Fruit fly (Drosophila melanogaster) whole organism, embryonic: ENCODE results near the gene PH4alphaSG2.

Source experiments
- Asciz ChIP-seq: fragments of 200-800 bp; sonication (Bioruptor generic); optimal IDR thresholded peaks from 2 replicates; lab custom pipeline; 2017; ENCODE audit warnings: missing biosample characterization, mild to moderate bottlenecking, missing genetic modification characterization, missing genetic modification reagents
- Atf6 ChIP-seq: fragments of 200-800 bp; sonication (Bioruptor generic); IDR thresholded peaks from 2 replicates; pipeline ENCODE4 v1.3.6; 2022; ENCODE audit warnings: missing biosample characterization, missing genetic modification characterization
- BEAF-32 ChIP-seq: fragments of 200-800 bp; sonication (Bioruptor generic); optimal IDR thresholded peaks from 3 replicates; lab custom pipeline; 2017; ENCODE audit warnings: missing biosample characterization, missing genetic modification characterization, mild to moderate bottlenecking, moderate library complexity, missing genetic modification reagents
- CG10267 ChIP-seq: fragments of 200-800 bp; sonication (Bioruptor generic); optimal IDR thresholded peaks from 2 replicates; lab custom pipeline; 2018; ENCODE audit warnings: missing biosample characterization, mild to moderate bottlenecking, missing genetic modification characterization, moderate library complexity
- CG11695 ChIP-seq: fragments of 200-800 bp; sonication (Bioruptor generic); IDR thresholded peaks from 3 replicates; pipeline ENCODE4 v1.3.6; 2022; ENCODE audit warnings: missing biosample characterization, missing genetic modification characterization
- CG11696 ChIP-seq: fragments of 200-800 bp; sonication (Bioruptor generic); IDR thresholded peaks from 2 replicates; pipeline ENCODE4 v1.3.6; 2022; ENCODE audit warnings: missing biosample characterization, missing genetic modification characterization
- CG12071 ChIP-seq: fragments of 200-800 bp; sonication (Bioruptor generic); optimal IDR thresholded peaks from 3 replicates; lab custom pipeline; 2018; ENCODE audit warnings: missing biosample characterization, mild to moderate bottlenecking, missing genetic modification characterization
- CG13123 ChIP-seq: fragments of 200-800 bp; sonication (Bioruptor generic); optimal IDR thresholded peaks from 2 replicates; lab custom pipeline; 2016; ENCODE audit warnings: missing biosample characterization, missing genetic modification characterization
- CG13296 ChIP-seq: fragments of 200-800 bp; sonication (Bioruptor generic); optimal IDR thresholded peaks from 3 replicates; lab custom pipeline; 2018; ENCODE audit warnings: missing biosample characterization, mild to moderate bottlenecking, missing genetic modification characterization
- CG13894 ChIP-seq: fragments of 200-800 bp; sonication (Bioruptor generic); optimal IDR thresholded peaks from 3 replicates; lab custom pipeline; 2018; ENCODE audit warnings: missing biosample characterization, mild to moderate bottlenecking, missing genetic modification characterization, moderate library complexity
- CG14050 ChIP-seq: fragments of 200-800 bp; sonication (Bioruptor generic); IDR thresholded peaks from 3 replicates; pipeline ENCODE4 v1.3.6; 2022; ENCODE audit warnings: missing biosample characterization, missing genetic modification characterization
- CG17829 ChIP-seq: fragments of 200-800 bp; optimal IDR thresholded peaks from 2 replicates; lab custom pipeline; 2019; ENCODE audit warnings: missing biosample characterization, mild to moderate bottlenecking, missing genetic modification characterization, moderate library complexity
- CG34422 ChIP-seq: fragments of 200-800 bp; sonication (Bioruptor generic); IDR thresholded peaks from 3 replicates; pipeline ENCODE4 v1.3.6; 2022; ENCODE audit warnings: missing biosample characterization, missing genetic modification characterization
- CG4820 ChIP-seq: fragments of 200-800 bp; sonication (Bioruptor generic); optimal IDR thresholded peaks from 3 replicates; lab custom pipeline; 2016; ENCODE audit warnings: missing biosample characterization, missing genetic modification characterization
- CG5245 ChIP-seq: fragments of 200-800 bp; sonication (Bioruptor generic); optimal IDR thresholded peaks from 3 replicates; lab custom pipeline; 2016; ENCODE audit warnings: missing biosample characterization, missing genetic modification characterization
- CG6813 ChIP-seq: fragments of 200-800 bp; sonication (Bioruptor generic); optimal IDR thresholded peaks from 2 replicates; lab custom pipeline; 2017; ENCODE audit warnings: missing biosample characterization, missing genetic modification characterization, mild to moderate bottlenecking, moderate library complexity, missing genetic modification reagents
- CHES-1-like ChIP-seq: fragments of 200-800 bp; sonication (Bioruptor generic); optimal IDR thresholded peaks from 2 replicates; lab custom pipeline; 2016; ENCODE audit warnings: missing biosample characterization, missing genetic modification characterization
- Ets97D ChIP-seq: fragments of 200-800 bp; sonication (Bioruptor generic); optimal IDR thresholded peaks from 3 replicates; lab custom pipeline; 2016; ENCODE audit warnings: missing biosample characterization, missing genetic modification characterization
- HLH3B ChIP-seq: fragments of 200-800 bp; sonication (Bioruptor generic); IDR thresholded peaks from 2 replicates; pipeline ENCODE4 v1.3.6; 2022; ENCODE audit warnings: missing biosample characterization, missing genetic modification characterization
- HLH54F ChIP-seq: fragments of 200-800 bp; sonication (Bioruptor generic); optimal IDR thresholded peaks from 3 replicates; lab custom pipeline; 2016; ENCODE audit warnings: missing biosample characterization, missing genetic modification characterization
- Hmr ChIP-seq: fragments of 200-800 bp; sonication (Bioruptor generic); optimal IDR thresholded peaks from 3 replicates; lab custom pipeline; 2017; ENCODE audit warnings: mild to moderate bottlenecking, missing biosample characterization, missing genetic modification reagents, missing genetic modification characterization
- Lpt ChIP-seq: fragments of >200 bp; optimal IDR thresholded peaks from 2 replicates; lab custom pipeline; 2018; ENCODE audit warnings: missing biosample characterization, missing genetic modification characterization
- NC2α ChIP-seq: fragments of 200-800 bp; sonication (Bioruptor generic); optimal IDR thresholded peaks from 2 replicates; lab custom pipeline; 2016; ENCODE audit warnings: missing biosample characterization, missing genetic modification characterization
- NC2β ChIP-seq: fragments of 200-800 bp; sonication (Bioruptor generic); optimal IDR thresholded peaks from 2 replicates; lab custom pipeline; 2016; ENCODE audit warnings: missing biosample characterization, missing genetic modification characterization
- NFAT ChIP-seq: fragments of 200-800 bp; sonication (Bioruptor generic); IDR thresholded peaks from 2 replicates; pipeline ENCODE4 v1.3.6; 2022; ENCODE audit warnings: missing biosample characterization, missing genetic modification characterization
- Nf-YC ChIP-seq: fragments of 200-800 bp; optimal IDR thresholded peaks from 3 replicates; lab custom pipeline; 2019; ENCODE audit warnings: missing biosample characterization, mild to moderate bottlenecking, missing genetic modification characterization, moderate library complexity
- TFAM ChIP-seq: fragments of 200-800 bp; sonication (Bioruptor generic); optimal IDR thresholded peaks from 2 replicates; lab custom pipeline; 2017; ENCODE audit warnings: missing biosample characterization, missing genetic modification characterization, inconsistent platforms
- ara ChIP-seq: fragments of 200-800 bp; sonication (Bioruptor generic); IDR thresholded peaks from 2 replicates; pipeline ENCODE4 v1.3.6; 2022; ENCODE audit warnings: missing biosample characterization, missing genetic modification characterization
- bsh ChIP-seq, 2 experiments: fragments of 200-800 bp; sonication (Bioruptor generic); optimal IDR thresholded peaks; 2 replicates each; lab custom pipeline; 2017 to 2018; ENCODE audit warnings: mild to moderate bottlenecking in 2 of 2, missing biosample characterization in 2 of 2, missing genetic modification characterization in 2 of 2, moderate library complexity in 1 of 2
- cas ChIP-seq: fragments of 200-800 bp; sonication (Bioruptor generic); IDR thresholded peaks from 2 replicates; pipeline ENCODE4 v1.3.6; 2022; ENCODE audit warnings: missing biosample characterization, missing genetic modification characterization
- crp ChIP-seq, 2 experiments: fragments of 200-800 bp; sonication (Bioruptor generic); optimal IDR thresholded peaks; 2 replicates in 1 of 2; 3 replicates in 1 of 2; lab custom pipeline; 2017; ENCODE audit warnings: missing biosample characterization in 2 of 2, missing genetic modification characterization in 2 of 2, mild to moderate bottlenecking in 1 of 2, moderate library complexity in 1 of 2
- da ChIP-seq: fragments of 200-800 bp; sonication (Bioruptor generic); optimal IDR thresholded peaks from 2 replicates; lab custom pipeline; 2016; ENCODE audit warnings: missing biosample characterization, missing genetic modification characterization
- disco-r ChIP-seq: fragments of 200-800 bp; sonication (Bioruptor generic); optimal IDR thresholded peaks from 2 replicates; lab custom pipeline; 2016; ENCODE audit warnings: missing biosample characterization, missing genetic modification characterization
- dm ChIP-seq: fragments of 200-800 bp; sonication (Bioruptor generic); optimal IDR thresholded peaks from 3 replicates; lab custom pipeline; 2016; ENCODE audit warnings: missing biosample characterization, missing genetic modification characterization
- dpn ChIP-seq, 2 experiments: fragments of 200-800 bp; sonication (Bioruptor generic); optimal IDR thresholded peaks; 3 replicates each; lab custom pipeline; 2016; ENCODE audit warnings: missing biosample characterization in 2 of 2, missing genetic modification characterization in 2 of 2
- gcm2 ChIP-seq: fragments of 200-800 bp; sonication (Bioruptor generic); optimal IDR thresholded peaks from 2 replicates; lab custom pipeline; 2016; ENCODE audit warnings: missing biosample characterization, missing genetic modification characterization
- h ChIP-seq: fragments of >200 bp; optimal IDR thresholded peaks from 2 replicates; lab custom pipeline; 2017
- her ChIP-seq: fragments of 200-800 bp; sonication (Bioruptor generic); optimal IDR thresholded peaks from 2 replicates; lab custom pipeline; 2016; ENCODE audit warnings: missing biosample characterization, missing genetic modification characterization
- lbe ChIP-seq: fragments of 200-800 bp; sonication (Bioruptor generic); optimal IDR thresholded peaks from 2 replicates; lab custom pipeline; 2016; ENCODE audit warnings: missing biosample characterization, mild to moderate bottlenecking, missing genetic modification characterization
- otp ChIP-seq: fragments of 200-800 bp; sonication (Bioruptor generic); IDR thresholded peaks from 3 replicates; pipeline ENCODE4, ENCODE4 v1.3.6; 2022; ENCODE audit warnings: missing biosample characterization, missing genetic modification characterization
- pan ChIP-seq, 4 experiments: fragments of >200 bp in 3 of 4; fragments of 200-800 bp in 1 of 4; sonication (Bioruptor generic) in 1 of 4; optimal IDR thresholded peaks in 3 of 4; IDR thresholded peaks in 1 of 4; 2 replicates each; pipeline versions ENCODE4 v1.3.6 to Lab custom; 2017 to 2022; ENCODE audit warnings: missing biosample characterization in 2 of 4, missing genetic modification characterization in 2 of 4, mixed read lengths in 1 of 4
- sc ChIP-seq, 3 experiments: fragments of >200 bp in 2 of 3; fragments of 200-800 bp in 1 of 3; sonication (Bioruptor generic) in 1 of 3; optimal IDR thresholded peaks; 2 replicates in 2 of 3; 3 replicates in 1 of 3; lab custom pipeline; 2017; ENCODE audit warnings: mild to moderate bottlenecking in 1 of 3, missing biosample characterization in 1 of 3, missing genetic modification characterization in 1 of 3, missing genetic modification reagents in 1 of 3
- slbo ChIP-seq: fragments of 200-800 bp; sonication (Bioruptor generic); IDR thresholded peaks from 2 replicates; pipeline ENCODE4 v1.3.6; 2022; ENCODE audit warnings: missing biosample characterization, missing genetic modification characterization
- slp2 ChIP-seq: fragments of 200-800 bp; sonication (Bioruptor generic); optimal IDR thresholded peaks from 2 replicates; lab custom pipeline; 2016; ENCODE audit warnings: missing biosample characterization, missing genetic modification characterization
- toy ChIP-seq: fragments of 200-800 bp; sonication (Bioruptor generic); IDR thresholded peaks from 2 replicates; pipeline ENCODE4 v1.3.6; 2022; ENCODE audit warnings: missing biosample characterization, missing genetic modification characterization
- tup ChIP-seq: fragments of 200-800 bp; sonication (Bioruptor generic); optimal IDR thresholded peaks from 2 replicates; lab custom pipeline; 2016; ENCODE audit warnings: missing biosample characterization, mild to moderate bottlenecking, missing genetic modification characterization, moderate library complexity
- vnd ChIP-seq: fragments of 200-800 bp; sonication (Bioruptor generic); IDR thresholded peaks from 3 replicates; pipeline ENCODE4 v1.3.6; 2022; ENCODE audit warnings: missing biosample characterization, missing genetic modification characterization; ENCODE audit not compliant: partially characterized antibody
- wek ChIP-seq: fragments of 200-800 bp; sonication (Bioruptor generic); optimal IDR thresholded peaks from 3 replicates; lab custom pipeline; 2018; ENCODE audit warnings: missing biosample characterization, mild to moderate bottlenecking, missing genetic modification characterization, moderate library complexity
- zen ChIP-seq: fragments of 200-800 bp; sonication (Bioruptor generic); optimal IDR thresholded peaks from 3 replicates; lab custom pipeline; 2018; ENCODE audit warnings: missing biosample characterization, mild to moderate bottlenecking, missing genetic modification characterization, moderate library complexity

Gene PH4alphaSG2

DNA sequence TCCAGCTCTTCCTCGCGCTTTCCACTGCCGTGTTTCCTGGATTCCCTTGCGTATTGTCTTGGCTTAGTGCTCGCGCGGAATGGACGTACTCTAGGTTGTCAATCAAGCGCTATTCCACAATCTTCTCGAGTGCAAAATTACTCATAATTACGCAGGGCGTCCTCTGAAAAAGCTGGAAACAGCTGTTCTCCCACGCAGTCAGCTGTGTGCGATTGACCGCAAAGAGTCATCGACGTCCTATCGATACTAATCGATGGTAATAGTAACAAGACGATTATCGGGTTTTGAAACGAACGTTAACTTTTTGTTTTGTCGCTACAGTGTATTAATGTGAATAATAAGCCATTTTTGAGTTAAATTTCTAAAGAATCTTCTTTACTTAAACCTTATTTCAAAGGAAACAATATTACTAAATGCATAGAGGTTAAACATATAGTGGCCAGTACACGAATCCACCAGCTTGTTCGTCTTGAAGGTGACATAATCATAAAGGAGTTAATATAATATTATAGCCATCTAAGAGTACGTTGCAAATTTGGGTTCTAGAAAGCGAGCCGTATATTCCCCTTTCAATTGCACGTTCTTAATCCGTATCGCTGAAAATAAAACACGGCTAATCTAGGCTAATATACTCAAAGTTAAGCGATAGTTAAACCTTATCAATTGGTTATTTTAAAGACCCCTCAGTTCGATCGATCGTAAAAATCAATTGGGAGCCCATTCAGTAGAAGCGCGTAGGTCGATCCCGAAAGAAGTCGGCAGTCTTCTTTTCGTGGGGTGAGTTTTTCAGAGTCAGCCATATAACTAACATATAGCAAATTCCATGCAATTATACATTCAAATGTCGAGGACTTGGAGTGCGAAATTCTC lies 30.6 kb upstream of the PH4alphaSG2 start, which contains the start of the genes CG2224 and CDase (continued):
- no peak for TF ChIP-seq NFAT (GFP tag; lab: Robert Waterston, UW)
- no peak for TF ChIP-seq sc (optimal IDR thresholded peaks at IDR 0.05; lab: Kevin White, UChicago)
- TF ChIP-seq sc (GFP tag; optimal IDR thresholded peaks at IDR 0.05; lab: Kevin White, UChicago) = no peak
- TF ChIP-seq NC2α (GFP tag; lab: Kevin White, UChicago) = no peak
- TF ChIP-seq CG10267 (tag; lab: Kevin White, UChicago) = no peak
- no peak for TF ChIP-seq h (lab: Kevin White, UChicago)
- TF ChIP-seq CG13894 = no peak
- no peak for TF ChIP-seq slbo
- TF ChIP-seq disco-r = no peak
- no peak for TF ChIP-seq CG4820 (GFP tag; lab: Kevin White, UChicago)
- no peak; the same call in 2 of the 3 replicates for TF ChIP-seq CG34422 (GFP tag; lab: Robert Waterston, UW)
- TF ChIP-seq cas = no peak
- TF ChIP-seq dpn (GFP tag; optimal IDR thresholded peaks at IDR 0.05; lab: Kevin White, UChicago) = no peak
- TF ChIP-seq CG14050 = no peak
- no peak for TF ChIP-seq lbe
- TF ChIP-seq crp (GFP tag; optimal IDR thresholded peaks at IDR 0.05; lab: Kevin White, UChicago) = peak; percentile 89 to 99
- TF ChIP-seq da (GFP tag; lab: Kevin White, UChicago) = no peak
- TF ChIP-seq Hmr = no peak
- TF ChIP-seq Lpt = no peak
- TF ChIP-seq CG6813 (GFP tag; lab: Kevin White, UChicago) = no peak
- TF ChIP-seq tup (GFP tag; lab: Kevin White, UChicago) = no peak
- TF ChIP-seq CG13123 (GFP tag; lab: Kevin White, UChicago) = no peak
- no peak for TF ChIP-seq HLH3B (GFP tag; lab: Robert Waterston, UW)
- no peak for TF ChIP-seq Nf-YC (tag; lab: Kevin White, UChicago)
- TF ChIP-seq toy (GFP tag; lab: Robert Waterston, UW) = no peak
- no peak for TF ChIP-seq gcm2 (GFP tag; lab: Kevin White, UChicago)
- no peak for TF ChIP-seq wek (GFP tag; lab: Kevin White, UChicago)
- no peak for TF ChIP-seq TFAM (GFP tag; lab: Kevin White, UChicago)
- no peak for TF ChIP-seq CG13296 (GFP tag; lab: Kevin White, UChicago)
- TF ChIP-seq CG5245 (GFP tag; lab: Kevin White, UChicago) = no peak
- TF ChIP-seq BEAF-32 (GFP tag; lab: Kevin White, UChicago) = peak; percentile 82
- no peak for TF ChIP-seq CHES-1-like (GFP tag; lab: Kevin White, UChicago)
- TF ChIP-seq HLH54F (GFP tag; lab: Kevin White, UChicago) = no peak
- TF ChIP-seq CG17829 (tag; lab: Kevin White, UChicago) = no peak
- TF ChIP-seq slp2 = no peak
- TF ChIP-seq dm (GFP tag; lab: Kevin White, UChicago) = no peak
- TF ChIP-seq Asciz (GFP tag; lab: Kevin White, UChicago) = no peak
- no peak for TF ChIP-seq CG11696 (GFP tag; lab: Robert Waterston, UW)
- TF ChIP-seq Atf6 (GFP tag; lab: Robert Waterston, UW) = no peak
- no peak for TF ChIP-seq CG12071
- no peak for TF ChIP-seq bsh (GFP tag; optimal IDR thresholded peaks at IDR 0.05; lab: Kevin White, UChicago)
- TF ChIP-seq NC2β = no peak
- no peak for TF ChIP-seq ara (GFP tag; lab: Robert Waterston, UW)
- no peak for TF ChIP-seq zen
- no peak for TF ChIP-seq CG11695
- TF ChIP-seq otp (GFP tag; lab: Robert Waterston, UW) = no peak
- TF ChIP-seq vnd (GFP tag; lab: Robert Waterston, UW) = peak; percentile 86
- peak; percentile 98 for TF ChIP-seq her (GFP tag; lab: Kevin White, UChicago)
- TF ChIP-seq Ets97D (GFP tag; lab: Kevin White, UChicago) = no peak
- TF ChIP-seq pan (optimal IDR thresholded peaks at IDR 0.05; lab: Kevin White, UChicago) = no peak
- TF ChIP-seq pan (GFP tag; optimal IDR thresholded peaks at IDR 0.05 in 1 of 2, IDR thresholded peaks at IDR 0.05 in 1 of 2) = no peak
